Fruit fly (Drosophila melanogaster) whole organism, embryonic: Measurements from ENCODE around the gene Pmm2.
A peak's percentile ranks its signal among the peaks of the same experiment; 100 is the strongest.

Source experiments
- Adf1 ChIP-seq: fragments of 200-800 bp; sonication (Bioruptor generic); IDR thresholded peaks from 2 replicates; pipeline ENCODE4 v1.3.6; 2022; ENCODE audit warnings: missing biosample characterization, missing genetic modification characterization
- BEAF-32 ChIP-seq: fragments of 200-800 bp; sonication (Bioruptor generic); optimal IDR thresholded peaks from 3 replicates; lab custom pipeline; 2017; ENCODE audit warnings: missing biosample characterization, missing genetic modification characterization, mild to moderate bottlenecking, moderate library complexity, missing genetic modification reagents
- CG11504 ChIP-seq: fragments of 200-800 bp; sonication (Bioruptor generic); optimal IDR thresholded peaks from 3 replicates; lab custom pipeline; 2019; ENCODE audit warnings: missing biosample characterization, mild to moderate bottlenecking, missing genetic modification characterization, moderate library complexity
- CG11560 ChIP-seq: fragments of 200-800 bp; sonication (Bioruptor generic); IDR thresholded peaks from 3 replicates; pipeline ENCODE4 v1.3.6; 2022; ENCODE audit warnings: missing biosample characterization, missing genetic modification characterization
- CG12299 ChIP-seq: fragments of 200-800 bp; sonication (Bioruptor generic); optimal IDR thresholded peaks from 2 replicates; lab custom pipeline; 2018; ENCODE audit warnings: missing biosample characterization, mild to moderate bottlenecking, missing genetic modification characterization
- CG15073 ChIP-seq: fragments of 200-800 bp; sonication (Bioruptor generic); optimal IDR thresholded peaks from 2 replicates; lab custom pipeline; 2016; ENCODE audit warnings: missing biosample characterization, missing genetic modification characterization
- CG15696 ChIP-seq: fragments of 200-800 bp; sonication (Bioruptor generic); optimal IDR thresholded peaks from 2 replicates; lab custom pipeline; 2019; ENCODE audit warnings: missing biosample characterization, mild to moderate bottlenecking, missing genetic modification characterization, moderate library complexity
- CG17829 ChIP-seq: fragments of 200-800 bp; optimal IDR thresholded peaks from 2 replicates; lab custom pipeline; 2019; ENCODE audit warnings: missing biosample characterization, mild to moderate bottlenecking, missing genetic modification characterization, moderate library complexity
- CG30020 ChIP-seq: fragments of 200-800 bp; optimal IDR thresholded peaks from 2 replicates; lab custom pipeline; 2019; ENCODE audit warnings: missing biosample characterization, mild to moderate bottlenecking, missing genetic modification characterization, moderate library complexity
- CG30431 ChIP-seq: fragments of 200-800 bp; sonication (Bioruptor generic); optimal IDR thresholded peaks from 2 replicates; lab custom pipeline; 2017; ENCODE audit warnings: missing biosample characterization, missing genetic modification characterization
- CG31388 ChIP-seq: fragments of 200-800 bp; sonication (Bioruptor generic); optimal IDR thresholded peaks from 2 replicates; lab custom pipeline; 2016; ENCODE audit warnings: missing biosample characterization, missing genetic modification characterization
- CG33557 ChIP-seq: fragments of 200-800 bp; sonication (Bioruptor generic); optimal IDR thresholded peaks from 2 replicates; lab custom pipeline; 2019; ENCODE audit warnings: missing biosample characterization, mild to moderate bottlenecking, missing genetic modification characterization, moderate library complexity
- CG34224 ChIP-seq: fragments of 200-800 bp; sonication (Bioruptor generic); IDR thresholded peaks from 3 replicates; pipeline ENCODE4 v1.3.6; 2022; ENCODE audit warnings: missing biosample characterization, missing genetic modification characterization; ENCODE audit not compliant: partially characterized antibody
- CG3847 ChIP-seq: fragments of 200-800 bp; sonication (Bioruptor generic); IDR thresholded peaks from 2 replicates; pipeline ENCODE4 v1.3.6; 2022; ENCODE audit warnings: missing biosample characterization, missing genetic modification characterization
- CG4360 ChIP-seq: fragments of 200-800 bp; sonication (Bioruptor generic); IDR thresholded peaks from 2 replicates; pipeline ENCODE4 v1.3.6; 2022; ENCODE audit warnings: missing biosample characterization, missing genetic modification characterization
- CG4424 ChIP-seq: fragments of 200-800 bp; sonication (Bioruptor generic); optimal IDR thresholded peaks from 3 replicates; lab custom pipeline; 2016; ENCODE audit warnings: missing biosample characterization, missing genetic modification characterization
- CG6854 ChIP-seq: fragments of 200-800 bp; sonication (Bioruptor generic); optimal IDR thresholded peaks from 3 replicates; lab custom pipeline; 2017; ENCODE audit warnings: missing biosample characterization, mild to moderate bottlenecking, missing genetic modification characterization
- CG7987 ChIP-seq: fragments of 200-800 bp; sonication (Bioruptor generic); optimal IDR thresholded peaks from 2 replicates; lab custom pipeline; 2018; ENCODE audit warnings: missing biosample characterization, mild to moderate bottlenecking, missing genetic modification characterization, moderate library complexity
- CG8944 ChIP-seq: fragments of 200-800 bp; sonication (Bioruptor generic); optimal IDR thresholded peaks from 3 replicates; lab custom pipeline; 2016; ENCODE audit warnings: missing biosample characterization, missing genetic modification characterization
- CG9215 ChIP-seq: fragments of 200-800 bp; sonication (Bioruptor generic); IDR thresholded peaks from 2 replicates; pipeline ENCODE4 v1.3.6; 2022; ENCODE audit warnings: missing biosample characterization, missing genetic modification characterization
- Dp ChIP-seq: fragments of 200-800 bp; sonication (Bioruptor generic); optimal IDR thresholded peaks from 2 replicates; lab custom pipeline; 2018; ENCODE audit warnings: missing biosample characterization, mild to moderate bottlenecking, missing genetic modification characterization, moderate library complexity
- ERR ChIP-seq: fragments of 200-800 bp; sonication (Bioruptor generic); optimal IDR thresholded peaks from 2 replicates; lab custom pipeline; 2016; ENCODE audit warnings: missing biosample characterization, missing genetic modification characterization
- Ets97D ChIP-seq: fragments of 200-800 bp; sonication (Bioruptor generic); optimal IDR thresholded peaks from 3 replicates; lab custom pipeline; 2016; ENCODE audit warnings: missing biosample characterization, missing genetic modification characterization
- Hr78 ChIP-seq, 2 experiments: fragments of 200-800 bp in 1 of 2; fragments of >200 bp in 1 of 2; sonication (Bioruptor generic) in 1 of 2; optimal IDR thresholded peaks; 2 replicates each; lab custom pipeline; 2017 to 2019; ENCODE audit warnings: missing biosample characterization in 2 of 2, missing genetic modification characterization in 2 of 2, mild to moderate bottlenecking in 1 of 2, moderate library complexity in 1 of 2
- Max ChIP-seq: fragments of 200-800 bp; sonication (Bioruptor generic); optimal IDR thresholded peaks from 2 replicates; lab custom pipeline; 2016; ENCODE audit warnings: missing biosample characterization, mild to moderate bottlenecking, missing genetic modification characterization
- Meics ChIP-seq: fragments of 200-800 bp; sonication (Bioruptor generic); optimal IDR thresholded peaks from 2 replicates; lab custom pipeline; 2017; ENCODE audit warnings: missing biosample characterization, mild to moderate bottlenecking, missing genetic modification characterization
- Nf-YC ChIP-seq: fragments of 200-800 bp; optimal IDR thresholded peaks from 3 replicates; lab custom pipeline; 2019; ENCODE audit warnings: missing biosample characterization, mild to moderate bottlenecking, missing genetic modification characterization, moderate library complexity
- Rx ChIP-seq: fragments of 200-800 bp; sonication (Bioruptor generic); IDR thresholded peaks from 2 replicates; pipeline ENCODE4 v1.3.6; 2022; ENCODE audit warnings: missing biosample characterization, missing genetic modification characterization
- Trl ChIP-seq, 3 experiments: fragments of >200 bp in 2 of 3; fragments of 200-800 bp in 1 of 3; sonication (Bioruptor generic) in 1 of 3; optimal IDR thresholded peaks; 2 replicates in 1 of 3; 3 replicates in 2 of 3; lab custom pipeline; 2016 to 2017; ENCODE audit warnings: missing biosample characterization in 1 of 3, missing genetic modification characterization in 1 of 3
- az2 ChIP-seq: fragments of 200-800 bp; sonication (Bioruptor generic); optimal IDR thresholded peaks from 3 replicates; lab custom pipeline; 2016; ENCODE audit warnings: missing biosample characterization, missing genetic modification characterization
- crp ChIP-seq, 2 experiments: fragments of 200-800 bp; sonication (Bioruptor generic); optimal IDR thresholded peaks; 2 replicates in 1 of 2; 3 replicates in 1 of 2; lab custom pipeline; 2017; ENCODE audit warnings: missing biosample characterization in 2 of 2, missing genetic modification characterization in 2 of 2, mild to moderate bottlenecking in 1 of 2, moderate library complexity in 1 of 2
- dm ChIP-seq: fragments of 200-800 bp; sonication (Bioruptor generic); optimal IDR thresholded peaks from 3 replicates; lab custom pipeline; 2016; ENCODE audit warnings: missing biosample characterization, missing genetic modification characterization
- dmrt11E ChIP-seq: fragments of 200-800 bp; sonication (Bioruptor generic); optimal IDR thresholded peaks from 3 replicates; lab custom pipeline; 2018; ENCODE audit warnings: missing biosample characterization, mild to moderate bottlenecking, missing genetic modification characterization, moderate library complexity
- ems ChIP-seq: fragments of 200-800 bp; sonication (Bioruptor generic); optimal IDR thresholded peaks from 3 replicates; lab custom pipeline; 2016; ENCODE audit warnings: missing biosample characterization, missing genetic modification characterization
- eve ChIP-seq, 2 experiments: fragments of >200 bp; optimal IDR thresholded peaks; 2 replicates each; lab custom pipeline; 2017; ENCODE audit warnings: missing biosample characterization in 2 of 2, missing genetic modification characterization in 2 of 2
- exex ChIP-seq: fragments of 200-800 bp; sonication (Bioruptor generic); optimal IDR thresholded peaks from 4 replicates; lab custom pipeline; 2018; ENCODE audit warnings: missing biosample characterization, mild to moderate bottlenecking, missing genetic modification characterization, moderate library complexity
- fd102C ChIP-seq: fragments of 200-800 bp; sonication (Bioruptor generic); optimal IDR thresholded peaks from 2 replicates; lab custom pipeline; 2018; ENCODE audit warnings: missing biosample characterization, mild to moderate bottlenecking, missing genetic modification characterization, moderate library complexity
- gfzf ChIP-seq: fragments of 200-800 bp; sonication (Bioruptor generic); optimal IDR thresholded peaks from 2 replicates; lab custom pipeline; 2016; ENCODE audit warnings: missing biosample characterization, mild to moderate bottlenecking, missing genetic modification characterization, moderate library complexity
- lab ChIP-seq: fragments of 200-800 bp; sonication (Bioruptor generic); optimal IDR thresholded peaks from 3 replicates; lab custom pipeline; 2017; ENCODE audit warnings: missing biosample characterization, missing genetic modification characterization, mild to moderate bottlenecking, moderate library complexity, missing genetic modification reagents
- lbe ChIP-seq: fragments of 200-800 bp; sonication (Bioruptor generic); optimal IDR thresholded peaks from 2 replicates; lab custom pipeline; 2016; ENCODE audit warnings: missing biosample characterization, mild to moderate bottlenecking, missing genetic modification characterization
- luna ChIP-seq: fragments of 200-800 bp; sonication (Bioruptor generic); optimal IDR thresholded peaks from 2 replicates; lab custom pipeline; 2016; ENCODE audit warnings: missing biosample characterization, missing genetic modification characterization
- mirr ChIP-seq: fragments of 200-800 bp; sonication (Bioruptor generic); optimal IDR thresholded peaks from 3 replicates; lab custom pipeline; 2018; ENCODE audit warnings: missing biosample characterization, mild to moderate bottlenecking, missing genetic modification characterization
- oc ChIP-seq: fragments of 200-800 bp; sonication (Bioruptor generic); optimal IDR thresholded peaks from 2 replicates; lab custom pipeline; 2018; ENCODE audit warnings: missing biosample characterization, mild to moderate bottlenecking, missing genetic modification characterization, moderate library complexity
- onecut ChIP-seq: fragments of 200-800 bp; sonication (Bioruptor generic); IDR thresholded peaks from 2 replicates; pipeline ENCODE4 v1.3.6; 2022; ENCODE audit warnings: missing biosample characterization, missing genetic modification characterization
- pho ChIP-seq: fragments of 200-800 bp; sonication (Bioruptor generic); optimal IDR thresholded peaks from 2 replicates; lab custom pipeline; 2016; ENCODE audit warnings: missing biosample characterization, missing genetic modification characterization
- phol ChIP-seq: fragments of 200-800 bp; sonication (Bioruptor generic); optimal IDR thresholded peaks from 3 replicates; lab custom pipeline; 2018; ENCODE audit warnings: missing biosample characterization, mild to moderate bottlenecking, missing genetic modification characterization, moderate library complexity
- pros ChIP-seq: fragments of 200-800 bp; sonication (Bioruptor generic); optimal IDR thresholded peaks from 3 replicates; lab custom pipeline; 2019; ENCODE audit warnings: missing biosample characterization, mild to moderate bottlenecking, missing genetic modification characterization, moderate library complexity
- ranshi ChIP-seq: fragments of 200-800 bp; sonication (Bioruptor generic); IDR thresholded peaks from 2 replicates; pipeline ENCODE4 v1.3.6; 2022; ENCODE audit warnings: missing biosample characterization, missing genetic modification characterization
- vvl ChIP-seq: fragments of 200-800 bp; sonication (Bioruptor generic); IDR thresholded peaks from 2 replicates; pipeline ENCODE4 v1.3.6; 2022; ENCODE audit warnings: missing biosample characterization, missing genetic modification characterization

Gene Pmm2

DNA sequence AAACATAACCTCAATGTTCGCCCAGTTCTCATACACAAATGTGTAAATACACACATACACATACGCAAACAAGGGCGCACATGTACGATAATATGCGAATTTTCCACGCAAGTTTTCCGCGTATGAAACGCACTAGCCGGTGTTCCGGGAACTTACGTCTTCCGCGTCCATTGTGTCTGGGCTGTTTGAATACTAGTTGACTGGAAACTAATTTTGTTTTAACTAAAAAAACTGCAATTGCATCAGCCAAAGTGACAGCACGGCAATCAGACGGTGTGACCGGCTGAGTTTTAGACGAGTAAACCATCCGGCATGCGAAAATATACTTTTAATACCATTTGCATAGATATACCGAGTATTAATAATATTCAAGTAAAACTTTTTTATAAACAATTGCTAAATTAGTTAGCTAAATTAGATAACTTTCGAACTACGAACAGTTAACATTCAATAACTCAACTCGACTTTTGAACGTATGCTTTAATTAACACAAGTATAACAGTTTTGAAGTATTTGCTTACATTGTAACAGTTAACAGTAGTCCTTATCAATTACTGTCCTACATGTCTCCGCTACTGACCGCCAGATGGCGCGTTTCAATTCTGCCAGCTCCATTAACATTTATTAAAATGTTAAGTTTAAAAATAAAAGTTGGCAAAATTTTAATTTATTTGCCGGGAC is 7.8 kb upstream of the Pmm2 start, which contains the start of gene eIF2beta (continued):
- TF ChIP-seq CG11504 (tag; lab: Kevin White, UChicago), result peak; percentile 42
- no peak for TF ChIP-seq CG3847 (GFP tag; lab: Robert Waterston, UW)
- TF ChIP-seq CG11560 (tag; lab: Robert Waterston, UW), result no peak
- TF ChIP-seq dm (GFP tag; lab: Kevin White, UChicago), result peak; percentile 84
- TF ChIP-seq pho (GFP tag; lab: Kevin White, UChicago), result no peak
- TF ChIP-seq phol, result peak; percentile 5
- no peak for TF ChIP-seq CG30431 (GFP tag; lab: Kevin White, UChicago)
- TF ChIP-seq fd102C (GFP tag; lab: Kevin White, UChicago), result peak; percentile 7
- TF ChIP-seq ems (GFP tag; lab: Kevin White, UChicago), result no peak
- peak; percentile 49 for TF ChIP-seq az2 (GFP tag; lab: Kevin White, UChicago)
- peak; percentile 61 for TF ChIP-seq mirr (GFP tag; lab: Kevin White, UChicago)
- TF ChIP-seq CG9215 (GFP tag; lab: Robert Waterston, UW), result no peak
- TF ChIP-seq CG15696, result peak; percentile 18
- TF ChIP-seq dmrt11E (tag; lab: Kevin White, UChicago), result peak; percentile 15
- TF ChIP-seq Max, result peak; percentile 51
- no peak for TF ChIP-seq CG31388 (GFP tag; lab: Kevin White, UChicago)
- TF ChIP-seq CG8944 (GFP tag; lab: Kevin White, UChicago), result no peak
- TF ChIP-seq CG4424 (GFP tag; lab: Kevin White, UChicago), result peak; percentile 65
- no peak for TF ChIP-seq Ets97D (GFP tag; lab: Kevin White, UChicago)
- peak; percentile 53 for TF ChIP-seq onecut
- peak; percentile 37 for TF ChIP-seq exex (tag; lab: Kevin White, UChicago)
- peak; percentile 31 for TF ChIP-seq Dp (GFP tag; lab: Kevin White, UChicago)
- TF ChIP-seq pros (GFP tag; lab: Kevin White, UChicago), result no peak
- TF ChIP-seq oc (tag; lab: Kevin White, UChicago), result peak; percentile 47
- peak; percentile 62 for TF ChIP-seq lab
- TF ChIP-seq ERR (GFP tag; lab: Kevin White, UChicago), result no peak
- peak; percentile 64 for TF ChIP-seq Meics (GFP tag; lab: Kevin White, UChicago)
- TF ChIP-seq vvl (GFP tag; lab: Robert Waterston, UW), result peak; percentile 47; the same call in 1 of the 2 replicates
- no peak for TF ChIP-seq luna (GFP tag; lab: Kevin White, UChicago)
- peak; percentile 78 for TF ChIP-seq gfzf (GFP tag; lab: Kevin White, UChicago)
- TF ChIP-seq BEAF-32 (GFP tag; lab: Kevin White, UChicago), result peak; percentile 40
- peak; percentile 76 for TF ChIP-seq CG7987 (GFP tag; lab: Kevin White, UChicago)
- TF ChIP-seq Adf1 (GFP tag; lab: Robert Waterston, UW), result no peak; the same call in 1 of the 2 replicates
- TF ChIP-seq CG34224 (GFP tag; lab: Robert Waterston, UW), result no peak
- no peak for TF ChIP-seq CG12299
- peak; percentile 35 for TF ChIP-seq CG30020 (tag; lab: Kevin White, UChicago)
- no peak for TF ChIP-seq Hr78 (GFP tag; optimal IDR thresholded peaks at IDR 0.05; lab: Kevin White, UChicago)
- no peak for TF ChIP-seq eve (GFP tag; optimal IDR thresholded peaks at IDR 0.05; lab: Kevin White, UChicago)
- no peak for TF ChIP-seq CG15073 (GFP tag; lab: Kevin White, UChicago)
- TF ChIP-seq Rx (GFP tag; lab: Robert Waterston, UW), result no peak
- peak; percentile 38 for TF ChIP-seq CG6854 (GFP tag; lab: Kevin White, UChicago)
- TF ChIP-seq lbe, result peak; percentile 73
- no peak for TF ChIP-seq CG4360 (GFP tag; lab: Robert Waterston, UW)
- TF ChIP-seq CG33557, result peak; percentile 29
- no peak for TF ChIP-seq Trl (optimal IDR thresholded peaks at IDR 0.05; lab: Kevin White, UChicago)
- peak; percentile 18 for TF ChIP-seq Trl (GFP tag; optimal IDR thresholded peaks at IDR 0.05; lab: Kevin White, UChicago)
- TF ChIP-seq CG17829, result peak; percentile 23
- peak in 1 of 2 experiments; percentile 1 for TF ChIP-seq crp (GFP tag; optimal IDR thresholded peaks at IDR 0.05; lab: Kevin White, UChicago)
- TF ChIP-seq Nf-YC (tag; lab: Kevin White, UChicago), result peak; percentile 41
- TF ChIP-seq ranshi (GFP tag; lab: Robert Waterston, UW), result no peak; the same call in 1 of the 2 replicates
